Fruit fly (Drosophila melanogaster) whole organism, pupa: ENCODE results near the gene CG15312.

Experiments
- CG10348 ChIP-seq: fragments of 200-800 bp; sonication (Bioruptor generic); IDR thresholded peaks from 2 replicates; pipeline ENCODE4 v1.3.6; 2022; ENCODE audit warnings: missing biosample characterization, missing genetic modification characterization
- CG12605 ChIP-seq: fragments of 200-800 bp; sonication (Bioruptor generic); IDR thresholded peaks from 2 replicates; pipeline ENCODE4 v1.3.6; 2022; ENCODE audit warnings: missing biosample characterization, missing genetic modification characterization
- CG13204 ChIP-seq: fragments of 200-800 bp; sonication (Bioruptor generic); optimal IDR thresholded peaks from 2 replicates; lab custom pipeline; 2018; ENCODE audit warnings: missing biosample characterization, mild to moderate bottlenecking, missing genetic modification characterization, moderate library complexity
- CG14655 ChIP-seq: fragments of 200-800 bp; sonication (Bioruptor generic); optimal IDR thresholded peaks from 3 replicates; lab custom pipeline; 2017; ENCODE audit warnings: mild to moderate bottlenecking, missing biosample characterization, missing genetic modification reagents, missing genetic modification characterization
- CG15710 ChIP-seq: fragments of 200-800 bp; sonication (Bioruptor generic); optimal IDR thresholded peaks from 2 replicates; lab custom pipeline; 2018; ENCODE audit warnings: missing biosample characterization, mild to moderate bottlenecking, missing genetic modification characterization, moderate library complexity
- CG17806 ChIP-seq: fragments of 200-800 bp; sonication (Bioruptor generic); optimal IDR thresholded peaks from 2 replicates; lab custom pipeline; 2018; ENCODE audit warnings: missing biosample characterization, mild to moderate bottlenecking, missing genetic modification characterization, moderate library complexity
- CG32121 ChIP-seq: fragments of 200-800 bp; sonication (Bioruptor generic); IDR thresholded peaks from 2 replicates; pipeline ENCODE4 v1.3.6; 2022; ENCODE audit warnings: missing biosample characterization, missing genetic modification characterization
- CG34367 ChIP-seq: fragments of 200-800 bp; sonication (Bioruptor generic); optimal IDR thresholded peaks from 2 replicates; lab custom pipeline; 2018; ENCODE audit warnings: missing biosample characterization, mild to moderate bottlenecking, missing genetic modification characterization
- CG4496 ChIP-seq: fragments of 200-800 bp; sonication (Bioruptor generic); IDR thresholded peaks from 3 replicates; pipeline ENCODE4 v1.3.6; 2022; ENCODE audit warnings: missing biosample characterization, missing genetic modification characterization
- CG8159 ChIP-seq: fragments of 200-800 bp; sonication (Bioruptor generic); optimal IDR thresholded peaks from 3 replicates; lab custom pipeline; 2018; ENCODE audit warnings: missing biosample characterization, mild to moderate bottlenecking, missing genetic modification characterization, moderate library complexity
- CG8301 ChIP-seq: fragments of 200-800 bp; sonication (Bioruptor generic); optimal IDR thresholded peaks from 2 replicates; lab custom pipeline; 2018; ENCODE audit warnings: missing biosample characterization, mild to moderate bottlenecking, missing genetic modification characterization
- CG9948 ChIP-seq: fragments of 200-800 bp; sonication (Bioruptor generic); optimal IDR thresholded peaks from 2 replicates; lab custom pipeline; 2018; ENCODE audit warnings: missing biosample characterization, mild to moderate bottlenecking, missing genetic modification characterization, moderate library complexity
- D1 ChIP-seq: fragments of 200-800 bp; sonication (Bioruptor generic); optimal IDR thresholded peaks from 2 replicates; lab custom pipeline; 2018; ENCODE audit warnings: missing biosample characterization, mild to moderate bottlenecking, missing genetic modification characterization, moderate library complexity
- EcR ChIP-seq: fragments of 200-800 bp; sonication (Bioruptor generic); optimal IDR thresholded peaks from 3 replicates; lab custom pipeline; 2019; ENCODE audit warnings: missing biosample characterization, missing genetic modification characterization, mild to moderate bottlenecking, moderate library complexity, missing genetic modification reagents
- Ets98B ChIP-seq: fragments of 200-800 bp; sonication (Bioruptor generic); IDR thresholded peaks from 2 replicates; pipeline ENCODE4 v1.3.6; 2022; ENCODE audit warnings: missing biosample characterization, missing genetic modification characterization
- Pif1A ChIP-seq: fragments of 200-800 bp; sonication (Bioruptor generic); optimal IDR thresholded peaks from 3 replicates; lab custom pipeline; 2016; ENCODE audit warnings: missing biosample characterization, missing genetic modification characterization
- Pif1B ChIP-seq: fragments of 200-800 bp; sonication (Bioruptor generic); optimal IDR thresholded peaks from 3 replicates; lab custom pipeline; 2016; ENCODE audit warnings: missing biosample characterization, missing genetic modification characterization
- Snoo ChIP-seq: fragments of 200-800 bp; sonication (Bioruptor generic); optimal IDR thresholded peaks from 3 replicates; lab custom pipeline; 2017; ENCODE audit warnings: missing biosample characterization, mild to moderate bottlenecking, missing genetic modification characterization, inconsistent platforms
- fd96Ca ChIP-seq: fragments of 200-800 bp; sonication (Bioruptor generic); IDR thresholded peaks from 3 replicates; pipeline ENCODE4 v1.3.6; 2022; ENCODE audit warnings: missing biosample characterization, missing genetic modification characterization
- gl ChIP-seq: fragments of 200-800 bp; sonication (Bioruptor generic); optimal IDR thresholded peaks from 2 replicates; lab custom pipeline; 2018; ENCODE audit warnings: missing biosample characterization, mild to moderate bottlenecking, missing genetic modification characterization
- rn ChIP-seq: fragments of 200-800 bp; sonication (Bioruptor generic); IDR thresholded peaks from 2 replicates; pipeline ENCODE4 v1.3.6; 2022; ENCODE audit warnings: missing biosample characterization, missing genetic modification characterization

The CG15312 gene

dm6 chrX:10082185-10082949 lies 11.7 kb upstream of the CG15312 start, which contains the start of gene ZAP3:
TSS of gene ZAP3 (minus strand) at chrX:10082492.
- no peak for TF ChIP-seq CG13204
- 0 out of 3 replicates have a peak, but pooled peaks have one; percentile 10 for TF ChIP-seq CG4496 (GFP tag; lab: Robert Waterston, UW)
- no peak for TF ChIP-seq CG17806 (tag; lab: Kevin White, UChicago)

dm6 chrX:10071516-10071915 lies 848 bp upstream of the CG15312 start:
- TF ChIP-seq D1 (tag; lab: Kevin White, UChicago) (no peak), EcR (peak; percentile 93)

- TF ChIP-seq CG8301 (tag; lab: Kevin White, UChicago) (peak; percentile 38), CG9948 (peak; percentile 63), CG8159 (tag; lab: Kevin White, UChicago) (peak; percentile 67), CG10348 (GFP tag; lab: Robert Waterston, UW) (no peak), CG32121 (0 out of 2 replicates have a peak, but pooled peaks have one; percentile 14), Pif1A (GFP tag; lab: Kevin White, UChicago) (peak; percentile 58), fd96Ca (GFP tag; lab: Robert Waterston, UW) (peak; percentile 56; the same call in 1 of the 3 replicates), CG34367 (peak; percentile 60), CG12605 (GFP tag; lab: Robert Waterston, UW) (no peak), Ets98B (GFP tag; lab: Robert Waterston, UW) (peak; percentile 41; the same call in 1 of the 2 replicates), Pif1B (peak; percentile 6), CG4496 (GFP tag; lab: Robert Waterston, UW) (peak; percentile 79), CG13204 (no peak), CG15710 (peak; percentile 55), CG17806 (tag; lab: Kevin White, UChicago) (peak; percentile 63), rn (GFP tag; lab: Robert Waterston, UW) (no peak), EcR (no peak), Snoo (tag; lab: Kevin White, UChicago) (peak; percentile 35), gl (tag; lab: Kevin White, UChicago) (peak; percentile 15), CG14655 (GFP tag; lab: Kevin White, UChicago) (peak; percentile 49), D1 (tag; lab: Kevin White, UChicago) (no peak)
- TF ChIP-seq, all 21 proteins: peak for 15
These were observed 3.1 kb downstream of the CG15312 start for dm6 chrX:10067528-10067927.

- TF ChIP-seq CG12605 (GFP tag; lab: Robert Waterston, UW) = no peak
- no peak for TF ChIP-seq Pif1A (GFP tag; lab: Kevin White, UChicago)
- TF ChIP-seq CG32121 = no peak
- TF ChIP-seq CG17806 (tag; lab: Kevin White, UChicago) = no peak
- TF ChIP-seq EcR = no peak
- no peak for TF ChIP-seq Pif1B
- no peak for TF ChIP-seq CG15710
- no peak for TF ChIP-seq rn (GFP tag; lab: Robert Waterston, UW)
- TF ChIP-seq gl (tag; lab: Kevin White, UChicago) = no peak
- TF ChIP-seq CG13204 = no peak
- no peak for TF ChIP-seq D1 (tag; lab: Kevin White, UChicago)
- TF ChIP-seq CG8301 (tag; lab: Kevin White, UChicago) = no peak
- no peak for TF ChIP-seq CG8159 (tag; lab: Kevin White, UChicago)
These were observed 9.3 kb downstream of the CG15312 start, which contains the start of gene Gr9a for dm6 chrX:10061327-10061726. TSS of gene Gr9a (plus strand) at chrX:10061627.

- TF ChIP-seq rn (GFP tag; lab: Robert Waterston, UW) (no peak), CG10348 (GFP tag; lab: Robert Waterston, UW) (no peak), CG32121 (peak; percentile 32)
- TF ChIP-seq, all 21 proteins: peak for 1
These were observed 12.7 kb downstream of the CG15312 start for dm6 chrX:10057964-10058363.

- TF ChIP-seq Pif1A (GFP tag; lab: Kevin White, UChicago) = no peak
- TF ChIP-seq Ets98B (GFP tag; lab: Robert Waterston, UW) = no peak
- no peak for TF ChIP-seq CG9948
- no peak for TF ChIP-seq Pif1B
- no peak for TF ChIP-seq CG17806 (tag; lab: Kevin White, UChicago)
- TF ChIP-seq CG8301 (tag; lab: Kevin White, UChicago) = no peak
- TF ChIP-seq EcR = no peak
- no peak for TF ChIP-seq CG4496 (GFP tag; lab: Robert Waterston, UW)
- TF ChIP-seq Snoo (tag; lab: Kevin White, UChicago) = no peak
- TF ChIP-seq CG12605 (GFP tag; lab: Robert Waterston, UW) = no peak
- no peak for TF ChIP-seq CG13204
- no peak for TF ChIP-seq CG8159 (tag; lab: Kevin White, UChicago)
- no peak for TF ChIP-seq CG34367
- no peak for TF ChIP-seq CG10348 (GFP tag; lab: Robert Waterston, UW)
- no peak for TF ChIP-seq CG14655 (GFP tag; lab: Kevin White, UChicago)
- no peak for TF ChIP-seq CG32121
- TF ChIP-seq rn (GFP tag; lab: Robert Waterston, UW) = no peak
- no peak for TF ChIP-seq fd96Ca (GFP tag; lab: Robert Waterston, UW)
These were observed 17.1 kb downstream of the CG15312 start, which contains the start of gene Yp1 for dm6 chrX:10053547-10053946. TSS of gene Yp1 (plus strand) at chrX:10053811.
